Fruit fly (Drosophila melanogaster): ENCODE measurements around the gene ND-75.

The ND-75 gene

DNA sequence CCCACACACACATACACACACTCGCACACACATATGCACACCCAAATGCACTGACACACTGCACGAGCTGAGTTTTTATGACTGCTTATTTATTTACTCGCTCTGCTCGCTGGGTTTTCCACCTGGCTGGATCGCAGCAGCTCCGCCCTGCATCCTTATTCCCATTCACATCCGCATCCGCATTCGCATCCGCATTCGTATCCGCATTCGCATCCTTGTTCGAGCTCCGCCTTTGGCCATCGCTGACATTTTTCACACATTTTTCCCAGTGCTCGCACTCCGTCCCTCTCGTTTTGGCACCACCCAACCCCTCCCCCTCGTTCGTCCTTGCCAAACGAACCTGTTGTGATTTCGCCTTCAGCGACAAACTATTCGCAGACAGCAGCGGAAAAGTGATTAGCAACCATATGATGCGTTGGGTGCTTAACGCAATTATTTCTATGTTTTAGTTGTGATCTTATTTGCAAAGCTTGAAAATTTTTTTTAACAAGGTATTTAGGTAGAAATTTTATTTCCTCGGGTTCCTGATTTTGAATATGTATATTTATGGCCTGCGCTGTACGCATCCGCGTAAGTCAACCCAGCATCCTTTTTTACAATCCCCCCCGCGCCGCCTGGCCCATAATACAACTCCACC is 40.3 kb downstream of the ND-75 start (continued):
- TF ChIP-seq CG2712 (tag; optimal IDR thresholded peaks at IDR 0.05) = peak; percentile 37
- TF ChIP-seq maf-S (GFP tag; optimal IDR thresholded peaks at IDR 0.05) = no peak
- no peak for TF ChIP-seq kni (GFP tag; optimal IDR thresholded peaks at IDR 0.05)
- TF ChIP-seq CG32532 (GFP tag; IDR thresholded peaks at IDR 0.05) = 0 out of 2 replicates have a peak, but pooled peaks have one; percentile 26
- TF ChIP-seq en (GFP tag; optimal IDR thresholded peaks at IDR 0.05) = no peak
- TF ChIP-seq CG4404 (GFP tag; IDR thresholded peaks at IDR 0.05) = peak; percentile 50
- no peak for TF ChIP-seq cas (GFP tag; IDR thresholded peaks at IDR 0.05)
- peak; percentile 68; the same call in 2 of the 3 replicates for TF ChIP-seq zfh1 (GFP tag; IDR thresholded peaks at IDR 0.05)
- TF ChIP-seq gsb-n (tag; optimal IDR thresholded peaks at IDR 0.05) = no peak
- TF ChIP-seq HLHmδ (GFP tag; optimal IDR thresholded peaks at IDR 0.05) = no peak
- TF ChIP-seq CG3163 (GFP tag; optimal IDR thresholded peaks at IDR 0.05) = no peak
- no peak for TF ChIP-seq B-H2 (GFP tag; optimal IDR thresholded peaks at IDR 0.05)
- TF ChIP-seq Aef1 (GFP tag; IDR thresholded peaks at IDR 0.05) = no peak
- TF ChIP-seq CG8281 (tag; optimal IDR thresholded peaks at IDR 0.05) = no peak
- TF ChIP-seq ham (GFP tag; IDR thresholded peaks at IDR 0.05) = no peak
- no peak for TF ChIP-seq sc (optimal IDR thresholded peaks at IDR 0.05)
- no peak for TF ChIP-seq sc (GFP tag; optimal IDR thresholded peaks at IDR 0.05)
- TF ChIP-seq Meics (GFP tag; optimal IDR thresholded peaks at IDR 0.05) = no peak
- no peak for TF ChIP-seq CG4730 (GFP tag; IDR thresholded peaks at IDR 0.05)
- TF ChIP-seq vnd (GFP tag; IDR thresholded peaks at IDR 0.05; ENCODE audit: partially characterized antibody) = no peak
- no peak for TF ChIP-seq CG8388 (GFP tag; optimal IDR thresholded peaks at IDR 0.05)
- TF ChIP-seq BEAF-32 (GFP tag; optimal IDR thresholded peaks at IDR 0.05) = no peak
- no peak for TF ChIP-seq luna (GFP tag; optimal IDR thresholded peaks at IDR 0.05)
- TF ChIP-seq slp2 (GFP tag; optimal IDR thresholded peaks at IDR 0.05) = no peak
- no peak for TF ChIP-seq CkIIα-i1 (GFP tag; IDR thresholded peaks at IDR 0.05)
- no peak for TF ChIP-seq pan (optimal IDR thresholded peaks at IDR 0.05)
- peak in 1 of 2 experiments; percentile 34 for TF ChIP-seq pan (GFP tag; optimal IDR thresholded peaks at IDR 0.05 in 1 of 2, IDR thresholded peaks at IDR 0.05 in 1 of 2)
- TF ChIP-seq CG5180 (GFP tag; optimal IDR thresholded peaks at IDR 0.05) = no peak
- TF ChIP-seq Dll (GFP tag; IDR thresholded peaks at IDR 0.05; ENCODE audit: partially characterized antibody) = no peak
- TF ChIP-seq CG5245 (GFP tag; optimal IDR thresholded peaks at IDR 0.05) = no peak
- TF ChIP-seq fru (optimal IDR thresholded peaks at IDR 0.05) = no peak
- TF ChIP-seq CG12104 (GFP tag; optimal IDR thresholded peaks at IDR 0.05) = no peak
- TF ChIP-seq CG18262 (tag; optimal IDR thresholded peaks at IDR 0.05) = peak; percentile 20
- TF ChIP-seq oc (tag; optimal IDR thresholded peaks at IDR 0.05) = no peak
- no peak for TF ChIP-seq tgo (GFP tag; IDR thresholded peaks at IDR 0.05)
- TF ChIP-seq CG10543 (GFP tag; optimal IDR thresholded peaks at IDR 0.05) = no peak
- TF ChIP-seq ara (GFP tag; IDR thresholded peaks at IDR 0.05) = peak; percentile 58; the same call in 1 of the 2 replicates
- no peak for TF ChIP-seq Adf1 (GFP tag; IDR thresholded peaks at IDR 0.05)
- TF ChIP-seq CG12155 (GFP tag; optimal IDR thresholded peaks at IDR 0.05) = no peak
- TF ChIP-seq CG18764 (GFP tag; optimal IDR thresholded peaks at IDR 0.05) = no peak
- TF ChIP-seq GATAe (GFP tag; conservative IDR thresholded peaks at IDR 0.05) = no peak
- no peak for TF ChIP-seq CG13296 (GFP tag; optimal IDR thresholded peaks at IDR 0.05)
- no peak for TF ChIP-seq CG13894 (tag; optimal IDR thresholded peaks at IDR 0.05)
- no peak for TF ChIP-seq Dip3 (GFP tag; optimal IDR thresholded peaks at IDR 0.05)
- TF ChIP-seq unc-4 (GFP tag; IDR thresholded peaks at IDR 0.05; ENCODE audit: partially characterized antibody) = no peak
- no peak for TF ChIP-seq pros (GFP tag; optimal IDR thresholded peaks at IDR 0.05)
- TF ChIP-seq CG12299 (tag; optimal IDR thresholded peaks at IDR 0.05) = no peak
- TF ChIP-seq CG1647 (GFP tag; optimal IDR thresholded peaks at IDR 0.05) = no peak
- no peak for TF ChIP-seq CG2116 (GFP tag; optimal IDR thresholded peaks at IDR 0.05)
- no peak for TF ChIP-seq trh (GFP tag; optimal IDR thresholded peaks at IDR 0.05)
- TF ChIP-seq CG1832 (GFP tag; optimal IDR thresholded peaks at IDR 0.05) = no peak
